Fruit fly (Drosophila melanogaster): ENCODE measurements around the gene Ssu72.

Ssu72 gene

DNA sequence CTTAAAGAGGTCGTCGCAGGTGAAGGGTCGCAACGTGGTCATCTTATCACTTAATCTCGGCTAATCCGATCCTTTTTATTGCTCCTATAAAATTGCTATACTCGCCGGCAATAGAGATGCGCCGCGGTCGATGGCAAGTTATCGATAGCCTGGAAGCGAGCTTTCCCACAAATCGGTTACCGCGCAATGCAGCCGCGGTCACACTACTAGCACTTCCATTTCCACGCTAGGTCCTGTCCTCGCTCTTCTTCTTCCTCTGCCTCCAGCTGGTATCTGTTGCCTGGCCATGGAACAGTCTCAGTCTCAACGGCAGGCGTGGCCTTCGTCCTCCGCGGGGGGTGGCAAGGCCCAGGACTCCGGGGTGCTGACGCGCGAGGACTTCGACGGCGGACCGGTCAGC lies 41.4 kb upstream of the Ssu72 start, which contains the start of the genes Naa20A and MKP-4:
Naa20A (minus strand) TSS at position 151 of the 400 bp plus-strand sequence.
MKP-4 (plus strand) TSS at position 191 of the 400 bp plus-strand sequence.
- no peak for TF ChIP-seq pdm3 (GFP tag; optimal IDR thresholded peaks at IDR 0.05)
- peak; percentile 15 for TF ChIP-seq esn (GFP tag; optimal IDR thresholded peaks at IDR 0.05)
- no peak for TF ChIP-seq Hr38 (GFP tag; optimal IDR thresholded peaks at IDR 0.05)

DNA sequence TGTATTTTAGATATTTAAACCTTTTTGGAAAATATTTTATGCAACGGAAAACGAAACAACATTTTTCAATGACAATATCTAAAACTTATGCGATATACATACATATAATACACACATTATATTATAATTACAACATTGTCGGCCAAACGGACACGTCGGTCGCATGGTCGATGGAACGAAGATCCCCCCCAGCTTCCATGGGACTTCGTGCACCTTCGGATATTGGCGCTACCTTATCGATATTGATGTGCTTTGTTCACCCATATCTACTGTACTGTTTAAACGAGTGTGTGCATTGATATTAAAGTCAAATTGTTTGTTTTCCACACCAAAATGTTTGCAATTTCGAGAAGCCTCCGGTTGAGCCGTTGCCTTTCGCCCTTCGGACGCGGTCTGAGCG lies 39.0 kb upstream of the Ssu72 start, which contains the start of gene CG14212:
CG14212 (plus strand) TSS at position 301 of the 400 bp plus-strand sequence.
- TF ChIP-seq esn (GFP tag; optimal IDR thresholded peaks at IDR 0.05) (no peak), OdsH (GFP tag; optimal IDR thresholded peaks at IDR 0.05) (no peak), Eip78C (GFP tag) (no peak), Gug (GFP tag; IDR thresholded peaks at IDR 0.05) (no peak), topi (GFP tag; optimal IDR thresholded peaks at IDR 0.05) (no peak), Hr4 (GFP tag; optimal IDR thresholded peaks at IDR 0.05) (no peak), eg (GFP tag; IDR thresholded peaks at IDR 0.05) (no peak), cyc (GFP tag; optimal IDR thresholded peaks at IDR 0.05) (no peak), CG6792 (GFP tag; optimal IDR thresholded peaks at IDR 0.05) (no peak), ss (GFP tag; optimal IDR thresholded peaks at IDR 0.05) (no peak)

DNA sequence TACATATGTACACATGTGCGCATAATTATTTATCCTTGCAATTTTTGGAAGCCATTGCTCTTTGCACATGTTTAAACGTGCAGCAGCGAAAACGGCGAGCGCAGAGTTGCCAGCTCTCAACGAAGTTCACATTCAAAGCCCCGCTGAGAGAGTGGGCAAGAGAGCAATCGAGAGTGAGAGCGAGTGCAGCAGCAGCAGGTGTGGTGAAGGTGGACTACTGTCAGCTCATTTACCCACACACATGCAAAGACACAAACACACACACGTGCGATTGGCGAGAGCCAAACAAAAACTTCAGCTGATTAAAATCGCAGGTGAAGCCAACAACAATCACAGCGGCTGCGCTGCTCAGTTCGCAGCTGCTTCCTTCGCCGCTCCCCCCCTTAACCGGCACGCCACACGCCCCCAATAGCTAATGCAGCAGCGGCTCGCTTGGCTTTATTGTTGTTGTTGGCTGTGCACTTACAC lies 33.0 kb upstream of the Ssu72 start:
- TF ChIP-seq Met (GFP tag; optimal IDR thresholded peaks at IDR 0.05) (no peak), CG6854 (GFP tag; optimal IDR thresholded peaks at IDR 0.05) (peak; percentile 25), Hr38 (GFP tag; optimal IDR thresholded peaks at IDR 0.05) (no peak), Eip78C (GFP tag) (peak; percentile 63), Sox14 (GFP tag; optimal IDR thresholded peaks at IDR 0.05) (peak; percentile 14), CG8119 (GFP tag; IDR thresholded peaks at IDR 0.05) (peak; percentile 47; the same call in 2 of the 3 replicates), CG1621 (tag; optimal IDR thresholded peaks at IDR 0.05) (peak; percentile 24), dsx (GFP tag; optimal IDR thresholded peaks at IDR 0.05; ENCODE audit: poor library complexity, severe bottlenecking) (no peak), CG15336 (GFP tag; IDR thresholded peaks at IDR 0.05) (peak; percentile 32; the same call in 1 of the 2 replicates)

DNA sequence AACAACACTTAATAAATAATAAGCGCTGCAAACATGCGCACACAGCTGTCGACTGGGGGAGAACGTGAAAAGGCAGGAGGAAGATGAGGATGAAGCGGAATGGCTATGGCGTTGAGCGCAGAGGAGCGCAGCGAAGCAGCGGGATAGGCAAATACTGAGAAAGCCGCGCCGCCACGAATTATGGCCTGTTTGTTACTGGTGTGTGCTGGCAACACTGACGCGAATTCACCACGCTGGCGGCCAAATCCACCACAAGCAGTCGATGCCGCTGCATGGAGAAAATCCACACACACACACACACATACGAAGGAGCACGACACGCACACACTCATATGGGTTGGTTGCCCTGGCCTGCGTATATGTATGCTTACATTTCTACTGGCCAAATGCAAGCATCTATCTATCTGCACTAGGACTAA lies 27.4 kb upstream of the Ssu72 start:
- TF ChIP-seq Lpt (GFP tag; optimal IDR thresholded peaks at IDR 0.05) (no peak), ss (GFP tag; optimal IDR thresholded peaks at IDR 0.05) (peak; percentile 16 to 58), CG34406 (GFP tag; optimal IDR thresholded peaks at IDR 0.05) (no peak), Eip93F (GFP tag; optimal IDR thresholded peaks at IDR 0.05) (no peak), CG6276 (GFP tag; optimal IDR thresholded peaks at IDR 0.05) (no peak), CG7368 (GFP tag; optimal IDR thresholded peaks at IDR 0.05) (no peak), CG11902 (GFP tag; optimal IDR thresholded peaks at IDR 0.05) (no peak), CG3919 (GFP tag; optimal IDR thresholded peaks at IDR 0.05) (peak; percentile 13), Blimp-1 (GFP tag; optimal IDR thresholded peaks at IDR 0.05) (no peak), svp (GFP tag) (no peak), acj6 (GFP tag; optimal IDR thresholded peaks at IDR 0.05) (no peak), salr (GFP tag; optimal IDR thresholded peaks at IDR 0.05) (no peak), CG11762 (GFP tag; optimal IDR thresholded peaks at IDR 0.05; ENCODE audit: insufficient read depth) (no peak), CG16779 (tag; optimal IDR thresholded peaks at IDR 0.05) (no peak), net (GFP tag; optimal IDR thresholded peaks at IDR 0.05) (peak; percentile 43), CG6854 (GFP tag; optimal IDR thresholded peaks at IDR 0.05) (peak; percentile 22), Sox102F (GFP tag; optimal IDR thresholded peaks at IDR 0.05) (no peak), esn (GFP tag; optimal IDR thresholded peaks at IDR 0.05) (peak; percentile 31), CG8319 (GFP tag; optimal IDR thresholded peaks at IDR 0.05) (no peak), topi (GFP tag; optimal IDR thresholded peaks at IDR 0.05) (peak; percentile 3), Eip78C (GFP tag) (peak; percentile 57), CG32006 (GFP tag; optimal IDR thresholded peaks at IDR 0.05) (no peak), CG1621 (tag; optimal IDR thresholded peaks at IDR 0.05) (peak; percentile 30), Hr38 (GFP tag; optimal IDR thresholded peaks at IDR 0.05) (no peak), CG10669 (GFP tag; optimal IDR thresholded peaks at IDR 0.05) (no peak), Eip75B (GFP tag; optimal IDR thresholded peaks at IDR 0.05) (no peak), dsx (GFP tag; optimal IDR thresholded peaks at IDR 0.05; ENCODE audit: poor library complexity, severe bottlenecking) (no peak), Sox14 (GFP tag; optimal IDR thresholded peaks at IDR 0.05) (peak; percentile 12), CG11294 (GFP tag; IDR thresholded peaks at IDR 0.05) (no peak), CG10631 (GFP tag; optimal IDR thresholded peaks at IDR 0.05) (no peak), achi (GFP tag; optimal IDR thresholded peaks at IDR 0.05) (no peak), CG8119 (GFP tag; IDR thresholded peaks at IDR 0.05) (no peak), CG6163 (GFP tag; IDR thresholded peaks at IDR 0.05) (peak; percentile 48; the same call in 2 of the 3 replicates), CG9139 (GFP tag; optimal IDR thresholded peaks at IDR 0.05) (no peak), Ets96B (tag; optimal IDR thresholded peaks at IDR 0.05) (no peak), eg (GFP tag; IDR thresholded peaks at IDR 0.05) (peak; percentile 45; the same call in 1 of the 3 replicates), Gug (GFP tag; IDR thresholded peaks at IDR 0.05) (no peak)

Data from whole organism, prepupa.